Worm (Caenorhabditis elegans) whole organism, L4 larva: ENCODE data around the gene btb-20.

ENCODE experiments used
- ama-1 ChIP-seq: fragments of 150-350 bp; optimal IDR thresholded peaks from 2 replicates; lab custom pipeline; 2014; ENCODE audit warnings: inconsistent platforms, mixed read lengths
- fkh-10 ChIP-seq: fragments of 150-350 bp; optimal IDR thresholded peaks from 2 replicates; lab custom pipeline; 2014; ENCODE audit warnings: missing biosample characterization, missing genetic modification reagents, missing genetic modification characterization
- madf-5 ChIP-seq, 2 experiments: fragments of 200-800 bp; sonication (Bioruptor generic); IDR thresholded peaks; 2 replicates each; pipeline ENCODE4 v1.3.6; 2022; ENCODE audit warnings: missing compliant biosample characterization in 2 of 2, missing genetic modification characterization in 2 of 2
- nhr-77 ChIP-seq: fragments of 150-350 bp; optimal IDR thresholded peaks from 2 replicates; lab custom pipeline; 2014; ENCODE audit warnings: missing biosample characterization, missing genetic modification characterization
- snpc-4 ChIP-seq: fragments of 150-350 bp; optimal IDR thresholded peaks from 2 replicates; lab custom pipeline; 2014; ENCODE audit warnings: missing biosample characterization, missing genetic modification characterization
- unc-39 ChIP-seq: sonication (generic microtip); optimal IDR thresholded peaks from 2 replicates; lab custom pipeline; 2017; ENCODE audit warnings: missing biosample characterization, missing genetic modification characterization

- TF ChIP-seq nhr-77 (tag; lab: Kevin White, UChicago) = no peak
- TF ChIP-seq madf-5 (GFP tag; IDR thresholded peaks at IDR 0.05; lab: Robert Waterston, UW) = no peak
- no peak for TF ChIP-seq snpc-4
- TF ChIP-seq unc-39 (tag; lab: Kevin White, UChicago) = no peak
- no peak for TF ChIP-seq ama-1 (lab: Kevin White, UChicago)
- TF ChIP-seq fkh-10 (GFP tag; lab: Kevin White, UChicago) = no peak
Measured at ce11 chrII:14506245-14506644, 17.1 kb downstream of the btb-20 start, which contains the start of gene K10H10.12.
